Worm (Caenorhabditis elegans): ENCODE measurements around the gene C18A11.2.

C18A11.2 gene

ce11 chrX:8109531-8109930, 42.2 kb downstream of the C18A11.2 start:
- TF ChIP-seq let-607 (tag; optimal IDR thresholded peaks at IDR 0.05): peak in 1 of 2 experiments; percentile 28
- TF ChIP-seq pha-4 (tag; optimal IDR thresholded peaks at IDR 0.05): peak; percentile 21
- TF ChIP-seq F57A8.1 (GFP tag; optimal IDR thresholded peaks at IDR 0.05): no peak
- peak; percentile 10 for TF ChIP-seq tbp1 (GFP tag; optimal IDR thresholded peaks at IDR 0.05)
- no peak for TF ChIP-seq K12H6.12 (tag; optimal IDR thresholded peaks at IDR 0.05)
- TF ChIP-seq ceh-27 (GFP tag; optimal IDR thresholded peaks at IDR 0.05): peak; percentile 10
- TF ChIP-seq hmg-1.2 (GFP tag; IDR thresholded peaks at IDR 0.05): 0 out of 2 replicates have a peak, but pooled peaks have one; percentile 4
- peak; percentile 71 for TF ChIP-seq hsf-1 (GFP tag; IDR thresholded peaks at IDR 0.05)
- TF ChIP-seq nhr-80 (tag; optimal IDR thresholded peaks at IDR 0.05): peak; percentile 35
- TF ChIP-seq lin-40 (tag; optimal IDR thresholded peaks at IDR 0.05): peak; percentile 44
- no peak for TF ChIP-seq F52B5.7 (tag; optimal IDR thresholded peaks at IDR 0.05)

DNA sequence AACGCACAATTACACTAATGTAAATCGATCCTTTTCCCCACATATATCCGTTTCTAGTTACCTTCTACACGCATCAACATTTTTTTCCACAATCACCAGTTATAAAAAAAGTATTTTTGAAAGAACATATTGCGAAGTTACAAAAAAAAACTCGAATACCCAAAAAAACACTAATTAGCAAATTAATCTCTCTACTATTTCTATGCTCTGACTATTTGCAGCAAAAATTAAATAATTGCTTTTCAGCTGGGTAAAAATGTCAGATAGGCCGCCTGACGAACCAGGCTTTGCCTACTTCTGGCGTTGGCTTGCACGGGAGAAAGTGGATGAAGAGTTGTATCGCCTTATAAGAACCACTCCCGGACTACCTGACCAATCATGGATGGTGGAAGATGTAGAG, 42.8 kb downstream of the C18A11.2 start, which contains the start of gene K07E3.1:
K07E3.1 (plus strand) TSS at position 247 of the 400 bp plus-strand sequence.
- TF ChIP-seq atf-7 (tag; optimal IDR thresholded peaks at IDR 0.05) (no peak), akir-1 (GFP tag; optimal IDR thresholded peaks at IDR 0.05) (peak; percentile 9)

DNA sequence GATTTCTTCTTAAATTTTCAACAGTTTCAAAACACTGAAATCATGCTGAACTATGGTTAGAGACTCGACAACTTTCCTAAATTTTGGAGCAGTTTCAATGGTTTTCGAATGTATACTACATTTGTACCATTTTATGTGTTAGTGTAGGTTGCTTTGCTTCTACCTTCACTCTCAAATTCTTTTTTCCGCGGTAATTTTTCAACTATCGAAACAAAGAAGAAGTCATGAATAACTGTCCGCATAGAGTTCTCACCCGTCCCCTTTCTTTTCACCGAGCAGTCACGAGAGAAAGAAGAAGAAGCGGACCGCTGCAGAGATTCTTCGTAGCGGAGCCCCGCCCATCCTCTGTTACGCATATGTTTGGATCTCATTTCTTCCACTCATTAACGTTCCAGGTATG, 48.8 kb downstream of the C18A11.2 start, which contains the start of gene hlh-8:
hlh-8 (plus strand) TSS at position 301 of the 400 bp plus-strand sequence.
- TF ChIP-seq hsf-1 (GFP tag; IDR thresholded peaks at IDR 0.05) (no peak), T07F8.4 (tag; optimal IDR thresholded peaks at IDR 0.05) (no peak), lin-26 (GFP tag; IDR thresholded peaks at IDR 0.05) (no peak), snpc-3.4 (tag; optimal IDR thresholded peaks at IDR 0.05) (no peak), attf-5 (GFP tag; optimal IDR thresholded peaks at IDR 0.05) (no peak), aptf-3 (GFP tag; IDR thresholded peaks at IDR 0.05) (no peak), ztf-22 (GFP tag; optimal IDR thresholded peaks at IDR 0.05) (no peak), gei-17 (GFP tag; optimal IDR thresholded peaks at IDR 0.05) (no peak), F49E8.2 (tag; optimal IDR thresholded peaks at IDR 0.05; ENCODE audit: insufficient read depth) (no peak), F37B4.10 (GFP tag; IDR thresholded peaks at IDR 0.05) (no peak), K12H6.12 (tag; optimal IDR thresholded peaks at IDR 0.05) (no peak), madf-3 (GFP tag; IDR thresholded peaks at IDR 0.05) (no peak), ztf-18 (tag; optimal IDR thresholded peaks at IDR 0.05) (no peak), ccch-3 (GFP tag; optimal IDR thresholded peaks at IDR 0.05) (no peak), madf-10 (tag; optimal IDR thresholded peaks at IDR 0.05) (no peak), nhr-80 (tag; optimal IDR thresholded peaks at IDR 0.05) (no peak), bed-1 (GFP tag; IDR thresholded peaks at IDR 0.05) (no peak), F33H1.4 (GFP tag; IDR thresholded peaks at IDR 0.05) (no peak), fkh-3 (tag; optimal IDR thresholded peaks at IDR 0.05) (no peak)

Data from whole organism, young adult.